Fruit fly (Drosophila melanogaster) whole organism, adult: ENCODE measurements around the gene Alg7.

ENCODE experiments used
- CG12768 ChIP-seq: fragments of 200-800 bp; sonication (Bioruptor generic); optimal IDR thresholded peaks from 2 replicates; lab custom pipeline; 2017; ENCODE audit warnings: missing biosample characterization, missing genetic modification characterization, mild to moderate bottlenecking, moderate library complexity, missing genetic modification reagents
- CG14711 ChIP-seq: fragments of 200-800 bp; sonication (Bioruptor generic); optimal IDR thresholded peaks from 2 replicates; lab custom pipeline; 2018; ENCODE audit warnings: missing biosample characterization, mild to moderate bottlenecking, missing genetic modification characterization, moderate library complexity
- CG33017 ChIP-seq: fragments of 200-800 bp; sonication (Bioruptor generic); optimal IDR thresholded peaks from 2 replicates; lab custom pipeline; 2018; ENCODE audit warnings: missing biosample characterization, mild to moderate bottlenecking, missing genetic modification characterization, moderate library complexity
- Crg-1 ChIP-seq: fragments of 200-800 bp; sonication (Bioruptor generic); optimal IDR thresholded peaks from 2 replicates; lab custom pipeline; 2016; ENCODE audit warnings: missing biosample characterization, missing genetic modification characterization
- bab1 ChIP-seq: fragments of 200-800 bp; sonication (Bioruptor generic); optimal IDR thresholded peaks from 3 replicates; lab custom pipeline; 2019; ENCODE audit warnings: missing biosample characterization, mild to moderate bottlenecking, missing genetic modification characterization, moderate library complexity
- cic ChIP-seq: fragments of 200-800 bp; sonication (Bioruptor generic); optimal IDR thresholded peaks from 2 replicates; lab custom pipeline; 2017; ENCODE audit warnings: missing biosample characterization, mild to moderate bottlenecking, missing genetic modification characterization, moderate library complexity

DNA sequence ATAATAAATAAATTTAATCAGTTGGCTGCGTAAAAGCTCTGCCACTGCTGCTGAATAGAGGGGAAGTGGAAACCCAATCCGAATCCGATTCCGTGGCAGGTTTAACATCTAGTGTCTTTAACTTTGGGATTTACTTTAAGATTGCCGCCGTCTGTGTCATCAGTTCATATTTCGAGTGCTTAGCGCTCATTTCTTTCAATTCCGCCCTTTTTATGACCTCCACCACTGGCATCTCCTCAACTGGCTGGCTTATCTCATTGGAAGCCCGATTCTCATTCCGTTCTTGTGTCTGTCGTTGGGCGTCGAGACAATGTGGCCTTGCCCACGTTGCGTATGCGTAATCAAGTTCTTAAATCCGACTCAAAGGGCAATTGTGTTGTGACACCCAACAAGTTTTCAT is 38.2 kb upstream of the Alg7 start:
- TF ChIP-seq CG14711 (no peak), CG33017 (no peak), CG12768 (GFP tag; lab: Kevin White, UChicago) (no peak), Crg-1 (GFP tag; lab: Kevin White, UChicago) (no peak), cic (GFP tag; lab: Kevin White, UChicago) (no peak), bab1 (no peak)
